Worm (Caenorhabditis elegans): ENCODE measurements around the gene got-2.2.

ce11 chrX:6238973-6239372 is 1.8 kb upstream of the got-2.2 start, which contains the start of gene rml-3:
- no peak for TF ChIP-seq lin-15B (tag; optimal IDR thresholded peaks at IDR 0.05)
- TF ChIP-seq nhr-76 (tag; optimal IDR thresholded peaks at IDR 0.05): no peak
- TF ChIP-seq sea-2 (GFP tag; optimal IDR thresholded peaks at IDR 0.05): no peak

Data from whole organism, L3 larva.